Fruit fly (Drosophila melanogaster) whole organism, prepupa: Measurements from ENCODE around the gene CG31869.

Source experiments
- Blimp-1 ChIP-seq: fragments of 200-800 bp; sonication (Bioruptor generic); optimal IDR thresholded peaks from 3 replicates; lab custom pipeline; 2017; ENCODE audit warnings: missing biosample characterization, missing genetic modification characterization, mild to moderate bottlenecking, moderate library complexity, missing genetic modification reagents
- CG10669 ChIP-seq: fragments of 200-800 bp; sonication (Bioruptor generic); optimal IDR thresholded peaks from 3 replicates; lab custom pipeline; 2018; ENCODE audit warnings: missing biosample characterization, mild to moderate bottlenecking, missing genetic modification characterization, moderate library complexity
- CG11762 ChIP-seq: fragments of 200-800 bp; sonication (Bioruptor generic); optimal IDR thresholded peaks from 3 replicates; lab custom pipeline; 2016; ENCODE audit warnings: missing biosample characterization, missing genetic modification characterization; ENCODE audit not compliant: insufficient read depth
- CG11902 ChIP-seq: fragments of 200-800 bp; sonication (Bioruptor generic); optimal IDR thresholded peaks from 3 replicates; lab custom pipeline; 2016; ENCODE audit warnings: missing biosample characterization, missing genetic modification characterization
- CG15336 ChIP-seq: fragments of 200-800 bp; sonication (Bioruptor generic); IDR thresholded peaks from 2 replicates; pipeline ENCODE4 v1.3.6; 2022; ENCODE audit warnings: missing biosample characterization, missing genetic modification characterization
- CG16779 ChIP-seq: fragments of 200-800 bp; sonication (Bioruptor generic); optimal IDR thresholded peaks from 3 replicates; lab custom pipeline; 2017; ENCODE audit warnings: missing biosample characterization, mild to moderate bottlenecking, missing genetic modification characterization
- CG3032 ChIP-seq: fragments of 200-800 bp; optimal IDR thresholded peaks from 2 replicates; lab custom pipeline; 2019; ENCODE audit warnings: missing biosample characterization, mild to moderate bottlenecking, missing genetic modification characterization, moderate library complexity
- CG31627 ChIP-seq: fragments of 200-800 bp; sonication (Bioruptor generic); optimal IDR thresholded peaks from 3 replicates; lab custom pipeline; 2016; ENCODE audit warnings: missing biosample characterization, missing genetic modification characterization
- CG32006 ChIP-seq: fragments of 200-800 bp; sonication (Bioruptor generic); optimal IDR thresholded peaks from 3 replicates; lab custom pipeline; 2017; ENCODE audit warnings: missing biosample characterization, mild to moderate bottlenecking, missing genetic modification characterization
- CG6163 ChIP-seq: fragments of 200-800 bp; sonication (Bioruptor generic); IDR thresholded peaks from 3 replicates; pipeline ENCODE4 v1.3.6; 2022; ENCODE audit warnings: missing biosample characterization, missing genetic modification characterization
- CG6276 ChIP-seq: fragments of 200-800 bp; sonication (Bioruptor generic); optimal IDR thresholded peaks from 2 replicates; lab custom pipeline; 2017; ENCODE audit warnings: missing biosample characterization, mild to moderate bottlenecking, missing genetic modification characterization
- CG6808 ChIP-seq: fragments of 200-800 bp; sonication (Bioruptor generic); optimal IDR thresholded peaks from 3 replicates; lab custom pipeline; 2017; ENCODE audit warnings: missing biosample characterization, missing genetic modification characterization, mild to moderate bottlenecking, moderate library complexity, missing genetic modification reagents
- CG7368 ChIP-seq: fragments of 200-800 bp; sonication (Bioruptor generic); optimal IDR thresholded peaks from 3 replicates; lab custom pipeline; 2016; ENCODE audit warnings: missing biosample characterization, missing genetic modification characterization
- CG8119 ChIP-seq: fragments of 200-800 bp; sonication (Bioruptor generic); IDR thresholded peaks from 3 replicates; pipeline ENCODE4 v1.3.6; 2022; ENCODE audit warnings: missing biosample characterization, missing genetic modification characterization
- CG8319 ChIP-seq: fragments of 200-800 bp; sonication (Bioruptor generic); optimal IDR thresholded peaks from 3 replicates; lab custom pipeline; 2016; ENCODE audit warnings: missing biosample characterization, missing genetic modification characterization
- CG8632 ChIP-seq: fragments of 200-800 bp; sonication (Bioruptor generic); optimal IDR thresholded peaks from 3 replicates; lab custom pipeline; 2016; ENCODE audit warnings: missing biosample characterization, missing genetic modification characterization
- CG9139 ChIP-seq: fragments of 200-800 bp; sonication (Bioruptor generic); optimal IDR thresholded peaks from 3 replicates; lab custom pipeline; 2017; ENCODE audit warnings: missing biosample characterization, mild to moderate bottlenecking, missing genetic modification characterization
- Eip75B ChIP-seq: fragments of 200-800 bp; sonication (Bioruptor generic); optimal IDR thresholded peaks from 3 replicates; lab custom pipeline; 2016; ENCODE audit warnings: missing biosample characterization, missing genetic modification characterization
- Eip78C ChIP-seq: fragments of 200-800 bp; sonication (Bioruptor generic); peaks from one replicate; lab custom pipeline; 2016; ENCODE audit warnings: missing biosample characterization, missing genetic modification characterization
- Eip93F ChIP-seq: fragments of 200-800 bp; sonication (Bioruptor generic); optimal IDR thresholded peaks from 2 replicates; lab custom pipeline; 2016; ENCODE audit warnings: missing biosample characterization, mild to moderate bottlenecking, missing genetic modification characterization
- Ets96B ChIP-seq: fragments of 200-800 bp; optimal IDR thresholded peaks from 2 replicates; lab custom pipeline; 2019; ENCODE audit warnings: missing biosample characterization, mild to moderate bottlenecking, missing genetic modification characterization, moderate library complexity
- Hr38 ChIP-seq: sonication (Bioruptor generic); optimal IDR thresholded peaks from 2 replicates; lab custom pipeline; 2016; ENCODE audit warnings: missing biosample characterization, missing genetic modification characterization
- Hr39 ChIP-seq: fragments of 200-800 bp; sonication (Bioruptor generic); optimal IDR thresholded peaks from 2 replicates; lab custom pipeline; 2016; ENCODE audit warnings: missing biosample characterization, missing genetic modification characterization
- Hr4 ChIP-seq: fragments of 200-800 bp; sonication (Bioruptor generic); optimal IDR thresholded peaks from 3 replicates; lab custom pipeline; 2016; ENCODE audit warnings: missing biosample characterization, missing genetic modification characterization
- Met ChIP-seq: fragments of 200-800 bp; sonication (Bioruptor generic); optimal IDR thresholded peaks from 3 replicates; lab custom pipeline; 2016; ENCODE audit warnings: missing biosample characterization, missing genetic modification characterization
- OdsH ChIP-seq: fragments of 200-800 bp; sonication (Bioruptor generic); optimal IDR thresholded peaks from 3 replicates; lab custom pipeline; 2016; ENCODE audit warnings: missing biosample characterization, missing genetic modification characterization
- Smox ChIP-seq: fragments of 200-800 bp; sonication (Bioruptor generic); optimal IDR thresholded peaks from 3 replicates; lab custom pipeline; 2016; ENCODE audit warnings: missing biosample characterization, missing genetic modification characterization
- Sox14 ChIP-seq: fragments of 200-800 bp; sonication (Bioruptor generic); optimal IDR thresholded peaks from 3 replicates; lab custom pipeline; 2016; ENCODE audit warnings: missing biosample characterization, missing genetic modification characterization
- Sox15 ChIP-seq: fragments of 200-800 bp; sonication (Bioruptor generic); optimal IDR thresholded peaks from 3 replicates; lab custom pipeline; 2016; ENCODE audit warnings: missing biosample characterization, missing genetic modification characterization
- achi ChIP-seq: fragments of 200-800 bp; sonication (Bioruptor generic); optimal IDR thresholded peaks from 3 replicates; lab custom pipeline; 2016; ENCODE audit warnings: missing biosample characterization, missing genetic modification characterization
- acj6 ChIP-seq: fragments of 200-800 bp; sonication (Bioruptor generic); optimal IDR thresholded peaks from 3 replicates; lab custom pipeline; 2016; ENCODE audit warnings: missing biosample characterization, missing genetic modification characterization
- dsx ChIP-seq: fragments of 200-800 bp; optimal IDR thresholded peaks from 3 replicates; lab custom pipeline; 2019; ENCODE audit warnings: missing biosample characterization, mild to moderate bottlenecking, missing genetic modification characterization, moderate library complexity; ENCODE audit not compliant: poor library complexity, severe bottlenecking
- eg ChIP-seq: fragments of 200-800 bp; sonication (Bioruptor generic); IDR thresholded peaks from 3 replicates; pipeline ENCODE4 v1.3.6; 2022; ENCODE audit warnings: missing biosample characterization, missing genetic modification characterization
- esn ChIP-seq: fragments of 200-800 bp; sonication (Bioruptor generic); optimal IDR thresholded peaks from 2 replicates; lab custom pipeline; 2016; ENCODE audit warnings: missing biosample characterization, mild to moderate bottlenecking, missing genetic modification characterization, moderate library complexity
- fkh ChIP-seq: fragments of 200-800 bp; sonication (Bioruptor generic); optimal IDR thresholded peaks from 3 replicates; lab custom pipeline; 2017; ENCODE audit warnings: missing biosample characterization, mild to moderate bottlenecking, missing genetic modification characterization, moderate library complexity
- net ChIP-seq: fragments of 200-800 bp; sonication (Bioruptor generic); optimal IDR thresholded peaks from 3 replicates; lab custom pipeline; 2016; ENCODE audit warnings: missing biosample characterization, missing genetic modification characterization
- pdm3 ChIP-seq: fragments of 200-800 bp; sonication (Bioruptor generic); optimal IDR thresholded peaks from 3 replicates; lab custom pipeline; 2016; ENCODE audit warnings: missing biosample characterization, missing genetic modification characterization
- ss ChIP-seq, 2 experiments: fragments of 200-800 bp; sonication (Bioruptor generic); optimal IDR thresholded peaks; 2 replicates in 1 of 2; 3 replicates in 1 of 2; lab custom pipeline; 2017 to 2018; ENCODE audit warnings: mild to moderate bottlenecking in 2 of 2, missing biosample characterization in 2 of 2, missing genetic modification characterization in 2 of 2, moderate library complexity in 1 of 2
- svp ChIP-seq: fragments of 200-800 bp; sonication (Bioruptor generic); peaks from one replicate; lab custom pipeline; 2016; ENCODE audit warnings: missing biosample characterization, missing genetic modification characterization
- topi ChIP-seq: fragments of 200-800 bp; sonication (Bioruptor generic); optimal IDR thresholded peaks from 3 replicates; lab custom pipeline; 2016; ENCODE audit warnings: missing biosample characterization, missing genetic modification characterization

CG31869 gene

DNA sequence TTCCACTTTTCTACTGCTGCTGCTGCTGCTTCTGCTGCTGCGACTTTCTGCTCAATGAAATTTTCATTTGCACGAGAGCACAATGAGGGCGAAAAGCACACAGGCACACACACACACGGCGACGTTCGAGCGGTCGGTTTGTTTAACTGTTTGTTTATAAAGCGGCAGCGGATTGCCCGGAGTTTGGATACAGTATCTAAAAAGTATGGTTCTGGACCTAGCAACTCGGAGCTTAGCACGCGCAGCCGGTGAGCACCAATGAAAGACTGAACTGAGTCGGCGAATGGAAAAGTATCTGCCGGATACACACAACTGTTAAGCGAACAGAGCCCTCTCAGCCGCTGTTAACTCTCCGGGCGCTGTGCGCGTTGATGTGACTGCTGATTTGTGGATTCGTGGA lies 44.9 kb downstream of the CG31869 start, which contains the start of gene CG17124 (continued):
- 0 out of 2 replicates have a peak, but pooled peaks have one; percentile 32 for TF ChIP-seq CG15336 (GFP tag; lab: Robert Waterston, UW)
- peak; percentile 77 for TF ChIP-seq Eip78C (GFP tag; lab: Kevin White, UChicago)
- peak; percentile 17 for TF ChIP-seq Sox14 (GFP tag; lab: Kevin White, UChicago)
- TF ChIP-seq CG8119 (GFP tag; lab: Robert Waterston, UW) = peak; percentile 53; the same call in 2 of the 3 replicates
- TF ChIP-seq Eip93F (GFP tag; lab: Kevin White, UChicago) = no peak
- no peak for TF ChIP-seq CG3032 (tag; lab: Kevin White, UChicago)
- peak; percentile 20 for TF ChIP-seq CG6808
- peak; percentile 64; the same call in 2 of the 3 replicates for TF ChIP-seq CG6163 (GFP tag; lab: Robert Waterston, UW)
- TF ChIP-seq CG10669 (GFP tag; lab: Kevin White, UChicago) = peak; percentile 1
- TF ChIP-seq CG9139 (GFP tag; lab: Kevin White, UChicago) = peak; percentile 53
- TF ChIP-seq Ets96B = peak; percentile 6
- TF ChIP-seq, all 60 proteins: peak for 24

DNA sequence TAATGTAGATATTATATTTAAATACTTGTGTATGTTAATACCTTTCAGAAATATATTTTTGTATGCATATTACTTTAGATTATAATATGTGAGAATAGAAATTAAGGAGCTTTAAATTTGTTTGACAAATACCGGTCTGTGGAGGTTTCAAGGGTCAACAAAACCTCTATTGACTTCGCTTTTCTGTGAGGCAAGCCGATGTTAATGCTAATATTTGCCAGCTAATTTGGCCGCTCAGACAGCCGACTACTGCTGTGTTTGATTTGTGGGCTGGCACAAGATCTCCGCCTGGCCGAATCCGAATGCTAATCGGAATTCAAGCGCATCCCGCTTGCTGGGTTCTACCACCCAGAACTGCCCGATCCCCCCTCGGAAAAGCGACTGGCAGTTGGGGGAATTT lies 46.3 kb downstream of the CG31869 start:
- no peak for TF ChIP-seq CG6808
- TF ChIP-seq svp (GFP tag; lab: Kevin White, UChicago) = peak; percentile 16
- TF ChIP-seq Smox = no peak
- TF ChIP-seq fkh (GFP tag; lab: Kevin White, UChicago) = peak; percentile 84

- no peak for TF ChIP-seq CG10669 (GFP tag; lab: Kevin White, UChicago)
- no peak for TF ChIP-seq svp (GFP tag; lab: Kevin White, UChicago)
- no peak for TF ChIP-seq CG8319 (GFP tag; lab: Kevin White, UChicago)
- no peak for TF ChIP-seq Ets96B
- TF ChIP-seq Eip93F (GFP tag; lab: Kevin White, UChicago) = no peak
- TF ChIP-seq Eip75B = no peak
- no peak for TF ChIP-seq CG9139 (GFP tag; lab: Kevin White, UChicago)
- TF ChIP-seq acj6 (GFP tag; lab: Kevin White, UChicago) = no peak
- TF ChIP-seq esn (GFP tag; lab: Kevin White, UChicago) = no peak
- TF ChIP-seq CG15336 (GFP tag; lab: Robert Waterston, UW) = no peak
- no peak for TF ChIP-seq Sox15 (GFP tag; lab: Kevin White, UChicago)
- TF ChIP-seq CG11902 (GFP tag; lab: Kevin White, UChicago) = no peak
- TF ChIP-seq Hr38 (GFP tag; lab: Kevin White, UChicago) = no peak
- no peak for TF ChIP-seq CG31627 (GFP tag; lab: Kevin White, UChicago)
- TF ChIP-seq eg (GFP tag; lab: Robert Waterston, UW) = no peak
- TF ChIP-seq CG7368 (GFP tag; lab: Kevin White, UChicago) = no peak
- TF ChIP-seq CG6808 = no peak
- no peak for TF ChIP-seq CG8119 (GFP tag; lab: Robert Waterston, UW)
Measured at dm6 chr2L:10753618-10754017, 47.3 kb downstream of the CG31869 start.

DNA sequence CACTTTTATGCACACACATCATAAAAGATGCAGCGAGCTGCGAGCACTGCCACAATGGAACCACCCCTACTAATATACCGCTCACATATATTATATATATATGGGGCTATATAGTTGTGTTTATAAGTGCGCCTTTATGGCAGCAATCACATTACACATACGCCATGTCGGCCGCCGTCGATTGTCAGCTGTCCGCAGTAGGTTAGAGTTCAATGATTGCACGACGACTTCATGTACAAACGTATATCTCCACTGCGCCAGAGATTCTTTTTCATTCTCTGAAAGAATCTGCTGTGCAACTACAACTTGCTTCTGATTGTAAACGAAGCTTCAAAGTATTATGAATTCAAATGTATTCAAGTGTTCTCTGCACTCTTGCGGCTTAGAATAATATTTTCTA lies 48.2 kb downstream of the CG31869 start:
- peak; percentile 33 for TF ChIP-seq Eip78C (GFP tag; lab: Kevin White, UChicago)
- TF ChIP-seq CG6276 = peak; percentile 21
- no peak for TF ChIP-seq dsx
- no peak for TF ChIP-seq CG16779 (tag; lab: Kevin White, UChicago)
- peak; percentile 91 for TF ChIP-seq svp (GFP tag; lab: Kevin White, UChicago)
- TF ChIP-seq CG32006 (GFP tag; lab: Kevin White, UChicago) = peak; percentile 10
- no peak for TF ChIP-seq Sox14 (GFP tag; lab: Kevin White, UChicago)
- TF ChIP-seq CG15336 (GFP tag; lab: Robert Waterston, UW) = no peak
- no peak for TF ChIP-seq CG8319 (GFP tag; lab: Kevin White, UChicago)
- TF ChIP-seq CG10669 (GFP tag; lab: Kevin White, UChicago) = no peak
- no peak for TF ChIP-seq topi (GFP tag; lab: Kevin White, UChicago)
- TF ChIP-seq OdsH (GFP tag; lab: Kevin White, UChicago) = no peak

DNA sequence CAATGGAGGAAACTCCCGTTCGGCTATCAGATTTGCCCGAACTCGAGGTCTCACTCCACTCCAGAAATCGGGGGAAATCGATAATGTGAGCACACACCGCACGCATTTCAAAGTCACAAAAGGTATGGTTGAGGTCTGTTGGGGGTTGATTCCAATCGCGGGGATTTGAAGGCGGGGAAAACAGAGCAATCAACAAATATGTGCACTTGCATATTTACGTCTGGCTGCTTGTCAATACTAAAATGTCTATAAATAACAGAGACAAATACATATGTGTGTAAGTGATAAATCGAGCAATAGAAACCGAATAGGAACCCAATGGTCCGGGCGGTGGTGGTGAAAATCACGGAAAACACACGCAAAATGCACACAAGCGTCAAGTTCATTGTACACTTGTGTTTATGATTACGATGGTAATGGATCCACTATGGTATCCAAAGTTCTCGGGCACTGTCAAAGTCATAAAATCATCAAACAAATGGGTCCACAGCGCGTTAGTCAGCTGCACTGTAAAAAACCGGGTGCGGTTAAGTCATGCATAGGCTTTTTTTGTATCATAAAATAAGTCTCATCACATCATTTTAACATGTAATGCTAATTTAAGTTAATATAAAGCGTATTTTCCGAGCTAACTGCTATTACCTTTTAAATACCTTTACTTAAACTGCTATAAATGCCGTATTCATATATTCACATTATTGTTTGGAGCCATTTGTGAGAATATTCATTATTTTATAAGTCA lies 48.9 kb downstream of the CG31869 start:
- TF ChIP-seq ss (GFP tag; optimal IDR thresholded peaks at IDR 0.05; lab: Kevin White, UChicago) (no peak), Met (GFP tag; lab: Kevin White, UChicago) (no peak), Eip93F (GFP tag; lab: Kevin White, UChicago) (no peak), CG7368 (GFP tag; lab: Kevin White, UChicago) (no peak), Hr39 (GFP tag; lab: Kevin White, UChicago) (no peak), CG8632 (GFP tag; lab: Kevin White, UChicago) (no peak), CG8319 (GFP tag; lab: Kevin White, UChicago) (no peak), CG11902 (GFP tag; lab: Kevin White, UChicago) (no peak), esn (GFP tag; lab: Kevin White, UChicago) (no peak), Smox (no peak), dsx (no peak), achi (GFP tag; lab: Kevin White, UChicago) (peak; percentile 36), eg (GFP tag; lab: Robert Waterston, UW) (peak; percentile 63), net (GFP tag; lab: Kevin White, UChicago) (peak; percentile 29), CG11762 (GFP tag; lab: Kevin White, UChicago) (no peak), Hr4 (GFP tag; lab: Kevin White, UChicago) (peak; percentile 74), CG16779 (tag; lab: Kevin White, UChicago) (no peak), Blimp-1 (GFP tag; lab: Kevin White, UChicago) (no peak), pdm3 (GFP tag; lab: Kevin White, UChicago) (peak; percentile 15)
